Fruit fly (Drosophila melanogaster) whole organism: ENCODE results near the gene Obp18a.

ENCODE experiments used
- CG8478 ChIP-seq: fragments of >200 bp; optimal IDR thresholded peaks from 2 replicates; lab custom pipeline; 2018; ENCODE audit warnings: inconsistent platforms
- Dll ChIP-seq: fragments of >200 bp; optimal IDR thresholded peaks from 2 replicates; lab custom pipeline; 2017
- EcR ChIP-seq, 2 experiments: fragments of >200 bp; optimal IDR thresholded peaks; 2 replicates each; lab custom pipeline; 2017; ENCODE audit warnings: missing biosample characterization in 2 of 2, missing genetic modification characterization in 2 of 2, missing genetic modification reagents in 2 of 2
- pan ChIP-seq: fragments of >200 bp; optimal IDR thresholded peaks from 2 replicates; lab custom pipeline; 2017
- psq ChIP-seq: fragments of >200 bp; optimal IDR thresholded peaks from 2 replicates; lab custom pipeline; 2017
- usp ChIP-seq: fragments of >200 bp; optimal IDR thresholded peaks from 2 replicates; lab custom pipeline; 2017; ENCODE audit warnings: missing biosample characterization, missing genetic modification characterization, mixed read lengths

Gene Obp18a

DNA sequence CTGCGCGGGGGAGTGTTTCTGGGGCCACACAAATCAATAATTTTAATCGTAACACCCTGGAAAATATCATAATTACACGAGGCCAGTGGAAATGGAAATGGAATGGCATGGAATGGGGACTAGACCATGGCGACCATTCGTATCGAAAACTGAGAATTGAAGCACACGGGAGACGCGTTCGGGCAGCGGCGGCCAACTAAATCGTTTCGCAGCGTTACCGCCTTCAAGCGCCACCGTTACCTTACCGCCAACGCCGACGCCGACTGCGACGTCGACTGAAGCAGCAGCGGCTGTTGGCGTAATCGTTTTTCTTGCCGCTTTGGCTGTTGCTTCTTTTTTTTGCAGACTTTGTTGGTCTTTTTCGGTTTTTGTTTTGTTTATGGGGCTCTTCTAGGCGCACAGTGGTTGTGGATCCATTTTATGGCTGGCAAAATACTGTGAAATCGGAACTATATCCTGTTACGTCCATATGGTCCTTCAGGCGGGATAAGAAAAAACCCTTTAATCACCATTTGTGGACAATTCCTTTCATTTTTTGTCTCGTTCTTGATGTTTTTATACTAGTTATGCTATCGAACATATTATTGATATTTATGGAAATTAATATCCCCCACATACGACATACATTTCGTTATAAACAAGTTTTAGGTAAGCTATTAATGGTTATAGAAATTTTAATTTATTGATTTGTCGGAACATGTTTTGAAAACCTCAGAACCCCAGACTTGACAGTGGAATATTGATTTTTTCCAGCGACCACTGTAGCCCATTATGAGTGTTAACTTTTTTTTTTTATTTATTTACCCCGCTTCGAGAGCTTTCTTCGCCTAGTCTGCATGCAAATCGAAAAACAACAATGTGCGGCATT is 29.7 kb upstream of the Obp18a start:
- TF ChIP-seq usp (GFP tag; lab: Kevin White, UChicago), result no peak
- TF ChIP-seq psq (lab: Kevin White, UChicago), result no peak
- TF ChIP-seq Dll, result no peak
- no peak for TF ChIP-seq pan
- no peak for TF ChIP-seq EcR (GFP tag; optimal IDR thresholded peaks at IDR 0.05; lab: Kevin White, UChicago)
- no peak for TF ChIP-seq CG8478 (lab: Kevin White, UChicago)

DNA sequence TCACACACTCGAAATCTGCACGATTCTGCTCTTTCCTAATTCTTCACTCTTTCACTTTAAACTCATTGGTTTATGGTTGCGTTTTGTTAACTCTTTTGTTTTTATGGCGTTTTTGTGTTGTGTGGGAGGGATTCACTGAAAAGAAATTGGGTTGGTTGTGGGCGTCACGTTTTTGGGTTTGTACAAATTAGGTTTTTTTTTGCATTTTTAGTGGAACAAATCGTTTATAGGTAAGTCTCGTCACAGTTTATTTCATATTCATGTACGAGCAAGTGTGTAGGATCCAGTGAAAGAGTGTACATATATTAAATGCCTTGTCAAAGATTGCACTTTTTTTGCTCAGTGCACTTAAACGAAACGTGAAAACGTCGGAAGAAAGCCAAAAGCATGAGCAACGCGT is 29.1 kb upstream of the Obp18a start:
- no peak for TF ChIP-seq Dll
- TF ChIP-seq psq (lab: Kevin White, UChicago), result no peak
- TF ChIP-seq usp (GFP tag; lab: Kevin White, UChicago), result no peak
- no peak for TF ChIP-seq CG8478 (lab: Kevin White, UChicago)
- TF ChIP-seq EcR (GFP tag; optimal IDR thresholded peaks at IDR 0.05; lab: Kevin White, UChicago), result no peak
- no peak for TF ChIP-seq pan

DNA sequence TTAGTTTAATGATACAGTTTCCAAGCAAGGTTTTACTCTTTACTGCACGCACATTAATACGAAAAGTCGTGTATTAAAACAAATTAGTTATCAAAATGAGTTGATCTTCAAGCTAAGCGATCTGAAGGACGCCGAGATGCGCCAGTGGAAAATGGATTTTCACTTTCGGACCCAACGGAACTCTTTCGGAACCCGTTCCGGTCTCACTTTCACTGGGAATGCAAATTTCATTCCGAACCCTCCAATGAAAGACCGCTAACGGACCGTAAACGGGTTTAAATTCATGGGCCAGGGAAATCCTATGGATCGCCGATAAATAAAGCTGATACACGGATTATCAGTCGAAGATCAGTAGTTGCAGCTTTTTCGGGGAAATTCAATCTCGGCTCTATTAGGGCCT is 27.8 kb upstream of the Obp18a start:
- TF ChIP-seq pan (no peak), usp (GFP tag; lab: Kevin White, UChicago) (no peak), EcR (GFP tag; optimal IDR thresholded peaks at IDR 0.05; lab: Kevin White, UChicago) (no peak), psq (lab: Kevin White, UChicago) (no peak), Dll (no peak), CG8478 (lab: Kevin White, UChicago) (no peak)

DNA sequence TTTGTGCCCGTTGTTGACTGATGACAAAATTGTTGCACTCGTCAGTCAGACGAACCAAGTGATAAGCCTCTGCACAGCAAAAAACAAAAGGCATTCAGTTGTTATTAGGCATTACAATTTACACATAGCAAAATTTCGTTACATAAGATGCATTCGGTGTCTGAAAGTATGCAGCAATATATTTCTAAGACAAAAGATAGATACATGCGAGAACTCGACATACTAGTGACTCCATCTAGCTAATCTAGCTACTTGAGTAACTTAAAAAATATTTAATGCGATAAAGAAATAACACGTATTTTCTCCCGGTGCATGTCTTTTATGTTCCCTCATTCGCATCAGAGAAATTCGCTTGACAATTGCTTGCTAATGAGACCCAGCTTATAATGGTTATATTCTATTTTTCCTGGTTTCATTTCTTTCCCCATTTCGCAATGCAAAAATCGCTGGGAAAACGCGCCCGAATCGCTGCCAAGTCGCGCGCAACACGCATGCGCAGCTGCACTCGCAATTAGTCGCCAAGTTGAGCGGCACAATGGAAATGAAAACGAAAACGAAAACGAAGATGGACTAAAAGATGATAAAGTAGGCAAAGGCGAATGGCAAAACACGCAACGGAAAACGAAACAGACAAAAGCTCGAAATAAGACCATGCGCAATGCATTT is 26.7 kb upstream of the Obp18a start:
- TF ChIP-seq usp (GFP tag; lab: Kevin White, UChicago), result no peak
- no peak for TF ChIP-seq EcR (GFP tag; optimal IDR thresholded peaks at IDR 0.05; lab: Kevin White, UChicago)
- no peak for TF ChIP-seq pan
- TF ChIP-seq CG8478 (lab: Kevin White, UChicago), result no peak
- TF ChIP-seq Dll, result no peak
- TF ChIP-seq psq (lab: Kevin White, UChicago), result no peak

DNA sequence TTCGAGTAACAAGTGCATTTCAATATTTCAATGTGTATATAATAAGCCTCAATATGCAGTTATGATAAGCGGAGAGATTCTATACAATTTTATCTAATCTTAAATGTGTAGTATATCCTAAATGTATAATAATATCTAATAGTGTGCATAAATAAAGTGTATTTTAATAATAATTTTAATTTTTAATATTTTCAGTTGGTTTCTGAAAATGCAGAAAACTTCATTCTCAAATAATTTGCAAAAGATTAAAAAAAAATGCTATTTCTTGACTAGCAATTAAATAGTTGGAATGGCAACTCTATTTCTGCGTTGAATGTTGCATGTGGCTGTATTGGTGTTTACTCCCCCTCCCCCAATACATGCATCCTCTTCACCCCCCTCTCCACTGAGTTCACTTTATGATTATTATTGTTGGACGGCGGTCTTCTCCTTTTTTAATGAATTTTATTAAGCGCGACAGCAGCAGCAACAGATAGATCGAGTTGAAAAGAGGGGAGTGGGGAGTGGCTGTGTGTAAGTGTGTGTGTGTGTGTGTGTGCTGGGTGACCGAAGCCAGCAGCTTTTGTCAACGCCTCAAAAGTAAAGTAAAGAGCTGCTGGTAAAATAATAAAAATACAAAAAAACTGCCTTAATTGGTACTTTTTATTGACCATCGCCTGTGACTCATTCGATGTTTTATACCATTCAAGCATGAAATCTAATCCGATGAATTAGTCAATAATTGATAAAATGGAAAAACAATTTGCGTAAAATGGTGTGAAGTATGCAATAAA is 25.2 kb upstream of the Obp18a start:
- TF ChIP-seq EcR (GFP tag; optimal IDR thresholded peaks at IDR 0.05; lab: Kevin White, UChicago), result no peak

DNA sequence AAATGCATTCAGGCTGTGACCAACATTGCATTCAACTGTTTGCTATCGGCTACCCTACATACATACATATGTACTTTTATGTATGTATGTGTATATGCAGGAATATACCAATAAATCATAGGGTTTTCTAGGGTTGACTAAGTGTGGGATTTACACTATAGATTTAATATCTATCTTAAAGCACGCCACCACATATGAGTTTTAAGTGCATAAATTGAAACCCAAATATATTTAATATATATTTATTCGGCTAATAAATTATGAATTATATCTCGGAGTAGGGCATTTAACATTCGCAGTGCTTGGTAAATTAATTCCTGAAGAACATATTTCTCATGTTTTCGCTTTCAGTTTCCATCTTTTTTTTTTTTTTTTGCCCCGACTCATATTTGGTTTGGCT is 24.3 kb upstream of the Obp18a start:
- TF ChIP-seq usp (GFP tag; lab: Kevin White, UChicago) (no peak), psq (lab: Kevin White, UChicago) (no peak), EcR (GFP tag; optimal IDR thresholded peaks at IDR 0.05; lab: Kevin White, UChicago) (no peak), CG8478 (lab: Kevin White, UChicago) (no peak), Dll (no peak), pan (no peak)

DNA sequence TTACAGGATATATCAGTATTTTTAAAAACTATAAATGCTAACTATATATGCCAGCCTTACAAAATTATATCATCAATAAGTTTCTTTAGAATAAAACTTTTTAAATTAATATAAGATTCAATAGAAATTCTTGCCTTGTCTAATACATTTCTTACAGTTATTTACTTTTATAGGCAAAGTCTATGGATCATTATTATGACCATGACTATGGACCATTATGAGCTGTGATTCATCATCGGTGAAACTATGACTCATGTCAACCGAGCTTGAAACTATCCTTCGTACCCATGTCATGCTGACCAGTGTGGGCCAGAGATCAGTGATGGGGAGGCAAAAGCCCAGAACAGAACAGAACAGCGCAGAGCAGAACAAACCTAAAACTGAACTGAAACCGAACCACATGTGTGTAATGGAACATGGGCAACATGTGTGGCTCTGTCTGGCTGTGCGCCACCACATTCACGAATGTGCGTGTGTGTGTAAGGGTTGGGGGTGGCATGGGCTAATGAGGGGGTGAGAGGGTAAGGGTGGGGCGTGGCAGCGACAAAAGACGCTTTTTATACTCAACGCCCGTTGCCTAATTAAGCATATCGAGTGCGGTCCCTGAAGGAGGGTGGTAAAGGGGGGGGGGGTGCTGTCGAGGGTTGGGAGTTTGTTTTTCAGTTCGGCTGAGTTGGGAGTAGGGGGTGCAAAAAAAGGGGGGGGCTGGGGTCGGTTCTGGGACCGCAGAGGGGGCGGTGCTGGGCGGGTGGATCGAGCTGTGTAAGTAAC is 23.0 kb upstream of the Obp18a start:
- TF ChIP-seq psq (lab: Kevin White, UChicago), result no peak
- no peak for TF ChIP-seq Dll
- no peak for TF ChIP-seq pan
- no peak for TF ChIP-seq EcR (GFP tag; optimal IDR thresholded peaks at IDR 0.05; lab: Kevin White, UChicago)
- no peak for TF ChIP-seq usp (GFP tag; lab: Kevin White, UChicago)
- no peak for TF ChIP-seq CG8478 (lab: Kevin White, UChicago)

DNA sequence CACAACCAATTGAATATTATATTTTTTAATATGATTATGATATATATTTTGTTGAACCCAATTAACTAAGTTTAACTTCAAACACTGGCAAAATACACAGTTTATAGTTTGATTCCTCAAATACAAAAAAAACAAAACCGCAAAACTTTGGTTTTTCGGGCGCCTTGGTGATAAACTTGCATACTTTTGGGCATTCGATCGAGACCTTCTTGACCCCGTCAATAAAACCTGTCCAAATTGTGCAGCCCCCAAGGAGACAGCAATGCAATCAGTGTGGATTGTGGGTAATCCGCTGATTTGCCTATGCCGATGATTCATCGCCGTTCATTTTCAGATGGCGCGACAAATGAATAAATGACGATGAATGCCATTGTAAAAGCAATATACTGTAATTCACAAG is 21.8 kb upstream of the Obp18a start:
- no peak for TF ChIP-seq psq (lab: Kevin White, UChicago)
- TF ChIP-seq Dll, result no peak
- no peak for TF ChIP-seq EcR (GFP tag; optimal IDR thresholded peaks at IDR 0.05; lab: Kevin White, UChicago)
- TF ChIP-seq CG8478 (lab: Kevin White, UChicago), result no peak
- TF ChIP-seq usp (GFP tag; lab: Kevin White, UChicago), result no peak
- no peak for TF ChIP-seq pan

DNA sequence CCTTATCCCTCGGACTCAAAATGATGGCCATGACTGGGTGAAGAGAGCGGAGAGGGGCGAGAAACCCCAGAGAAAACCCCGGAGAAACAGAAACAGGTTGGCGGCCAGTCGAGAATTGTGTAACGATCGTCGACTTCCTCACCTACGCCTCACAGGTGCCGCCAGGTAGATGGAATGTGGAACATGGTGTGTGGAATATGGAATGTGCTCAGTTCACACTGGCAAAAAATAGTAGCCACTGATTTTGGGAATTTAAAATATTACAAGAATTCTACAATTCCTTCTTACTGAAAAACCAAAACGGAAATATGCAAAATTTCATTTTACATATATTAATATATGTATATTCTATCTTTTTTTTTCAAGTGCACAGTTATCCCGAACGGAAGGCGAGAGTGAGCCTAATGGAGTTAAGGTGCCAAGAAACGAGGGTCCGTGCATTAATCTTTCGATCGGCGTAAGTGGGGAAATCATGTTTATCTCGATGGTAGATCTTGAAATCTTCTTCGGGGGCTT is 20.3 kb upstream of the Obp18a start:
- TF ChIP-seq Dll, result no peak
- no peak for TF ChIP-seq pan
- TF ChIP-seq EcR (GFP tag; optimal IDR thresholded peaks at IDR 0.05; lab: Kevin White, UChicago), result no peak
- no peak for TF ChIP-seq CG8478 (lab: Kevin White, UChicago)
- TF ChIP-seq usp (GFP tag; lab: Kevin White, UChicago), result no peak
- no peak for TF ChIP-seq psq (lab: Kevin White, UChicago)

DNA sequence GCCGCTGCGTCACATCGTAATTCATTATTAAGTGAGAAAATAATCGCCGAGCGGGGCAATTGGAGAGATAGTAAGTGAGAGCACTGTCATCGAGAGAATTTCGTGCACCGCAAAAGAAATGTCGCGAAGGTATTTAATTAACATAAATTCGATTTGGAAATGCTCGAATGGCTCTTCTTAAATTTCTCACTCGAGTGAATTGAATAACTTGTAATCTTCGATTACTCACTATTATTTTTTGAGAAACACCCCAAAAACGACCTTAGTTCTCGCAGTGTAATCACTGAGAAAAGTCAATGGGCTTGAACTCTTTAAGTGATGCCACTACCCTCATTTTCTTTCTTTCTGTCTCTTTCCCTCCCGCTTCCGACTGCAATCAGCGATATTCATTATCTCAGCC is 19.3 kb upstream of the Obp18a start:
- TF ChIP-seq Dll (no peak), EcR (GFP tag; optimal IDR thresholded peaks at IDR 0.05; lab: Kevin White, UChicago) (peak in 1 of 2 experiments; percentile 62)

DNA sequence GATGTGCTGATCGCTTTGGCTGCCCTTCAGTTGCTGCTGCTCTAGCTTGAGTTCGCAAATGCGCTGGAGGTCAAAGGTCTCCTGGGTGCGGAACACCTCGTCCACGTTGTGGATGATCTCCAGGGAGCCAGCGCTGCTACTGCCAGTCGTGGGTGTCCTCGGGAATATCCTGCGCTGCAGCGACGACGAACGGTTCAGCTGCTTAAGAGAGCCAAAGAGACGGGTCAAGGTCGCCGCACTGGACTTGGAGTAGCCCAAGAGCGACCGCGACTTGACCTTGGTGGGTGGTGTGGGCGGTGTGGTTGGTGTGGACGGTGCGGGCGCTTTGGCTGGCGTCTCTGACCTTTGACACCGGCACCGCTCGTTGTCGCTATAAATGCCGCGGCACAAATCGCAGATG is 18.6 kb upstream of the Obp18a start:
- TF ChIP-seq CG8478 (lab: Kevin White, UChicago), result no peak
- no peak for TF ChIP-seq Dll
